Fruit fly (Drosophila melanogaster) whole organism, embryonic: ENCODE measurements around the gene CG8673.

ENCODE experiments used
- Atf6 ChIP-seq: fragments of 200-800 bp; sonication (Bioruptor generic); IDR thresholded peaks from 2 replicates; pipeline ENCODE4 v1.3.6; 2022; ENCODE audit warnings: missing biosample characterization, missing genetic modification characterization
- BEAF-32 ChIP-seq: fragments of 200-800 bp; sonication (Bioruptor generic); optimal IDR thresholded peaks from 3 replicates; lab custom pipeline; 2017; ENCODE audit warnings: missing biosample characterization, missing genetic modification characterization, mild to moderate bottlenecking, moderate library complexity, missing genetic modification reagents
- Bgb ChIP-seq: fragments of 200-800 bp; sonication (Bioruptor generic); IDR thresholded peaks from 2 replicates; pipeline ENCODE4 v1.3.6; 2022; ENCODE audit warnings: missing biosample characterization, missing genetic modification characterization; ENCODE audit not compliant: partially characterized antibody
- CG10209 ChIP-seq: fragments of 200-800 bp; sonication (Bioruptor generic); optimal IDR thresholded peaks from 3 replicates; lab custom pipeline; 2017; ENCODE audit warnings: missing biosample characterization, mild to moderate bottlenecking, missing genetic modification characterization, missing genetic modification reagents
- CG10543 ChIP-seq: fragments of 200-800 bp; sonication (Bioruptor generic); optimal IDR thresholded peaks from 3 replicates; lab custom pipeline; 2017; ENCODE audit warnings: missing biosample characterization, mild to moderate bottlenecking, missing genetic modification characterization, moderate library complexity
- CG15073 ChIP-seq: fragments of 200-800 bp; sonication (Bioruptor generic); optimal IDR thresholded peaks from 2 replicates; lab custom pipeline; 2016; ENCODE audit warnings: missing biosample characterization, missing genetic modification characterization
- CG15269 ChIP-seq: fragments of 200-800 bp; sonication (Bioruptor generic); optimal IDR thresholded peaks from 2 replicates; lab custom pipeline; 2018; ENCODE audit warnings: missing biosample characterization, mild to moderate bottlenecking, missing genetic modification characterization, moderate library complexity
- CG16779 ChIP-seq: fragments of 200-800 bp; sonication (Bioruptor generic); IDR thresholded peaks from 2 replicates; pipeline ENCODE4 v1.3.6; 2022; ENCODE audit warnings: missing biosample characterization, missing genetic modification characterization
- CG3995 ChIP-seq: fragments of 200-800 bp; sonication (Bioruptor generic); optimal IDR thresholded peaks from 3 replicates; lab custom pipeline; 2016; ENCODE audit warnings: missing biosample characterization, missing genetic modification characterization
- CG42726 ChIP-seq: fragments of 200-800 bp; sonication (Bioruptor generic); IDR thresholded peaks from 2 replicates; pipeline ENCODE4 v1.3.6; 2022; ENCODE audit warnings: missing biosample characterization, missing genetic modification characterization; ENCODE audit not compliant: partially characterized antibody
- CG5180 ChIP-seq: fragments of 200-800 bp; sonication (Bioruptor generic); optimal IDR thresholded peaks from 3 replicates; lab custom pipeline; 2017; ENCODE audit warnings: missing biosample characterization, missing genetic modification characterization, mild to moderate bottlenecking, moderate library complexity, missing genetic modification reagents
- CG5245 ChIP-seq: fragments of 200-800 bp; sonication (Bioruptor generic); optimal IDR thresholded peaks from 3 replicates; lab custom pipeline; 2016; ENCODE audit warnings: missing biosample characterization, missing genetic modification characterization
- CG6791 ChIP-seq: fragments of 200-800 bp; sonication (Bioruptor generic); IDR thresholded peaks from 3 replicates; pipeline ENCODE4 v1.3.6; 2022; ENCODE audit warnings: missing biosample characterization, missing genetic modification characterization; ENCODE audit not compliant: partially characterized antibody
- CG7963 ChIP-seq: fragments of 200-800 bp; sonication (Bioruptor generic); IDR thresholded peaks from 3 replicates; pipeline ENCODE4 v1.3.6; 2022; ENCODE audit warnings: missing biosample characterization, missing genetic modification characterization; ENCODE audit not compliant: partially characterized antibody
- CG8281 ChIP-seq: fragments of 200-800 bp; sonication (Bioruptor generic); optimal IDR thresholded peaks from 2 replicates; lab custom pipeline; 2018; ENCODE audit warnings: missing biosample characterization, mild to moderate bottlenecking, missing genetic modification characterization, moderate library complexity
- CG9609 ChIP-seq: fragments of 200-800 bp; sonication (Bioruptor generic); optimal IDR thresholded peaks from 3 replicates; lab custom pipeline; 2016; ENCODE audit warnings: missing biosample characterization, missing genetic modification characterization
- CG9727 ChIP-seq: fragments of 200-800 bp; sonication (Bioruptor generic); optimal IDR thresholded peaks from 3 replicates; lab custom pipeline; 2017; ENCODE audit warnings: missing biosample characterization, mild to moderate bottlenecking, missing genetic modification characterization
- HLH4C ChIP-seq: fragments of 200-800 bp; sonication (Bioruptor generic); IDR thresholded peaks from 3 replicates; pipeline ENCODE4 v1.3.6; 2022; ENCODE audit warnings: missing biosample characterization, missing genetic modification characterization; ENCODE audit not compliant: partially characterized antibody
- HLHmδ ChIP-seq: fragments of 200-800 bp; sonication (Bioruptor generic); optimal IDR thresholded peaks from 2 replicates; lab custom pipeline; 2018; ENCODE audit warnings: missing biosample characterization, mild to moderate bottlenecking, missing genetic modification characterization, moderate library complexity
- Hr51 ChIP-seq, 2 experiments: fragments of 200-800 bp; sonication (Bioruptor generic); optimal IDR thresholded peaks; 2 replicates in 1 of 2; 3 replicates in 1 of 2; lab custom pipeline; 2016 to 2018; ENCODE audit warnings: missing biosample characterization in 2 of 2, missing genetic modification characterization in 2 of 2, mild to moderate bottlenecking in 1 of 2, moderate library complexity in 1 of 2
- Jarid2 ChIP-seq: fragments of 200-800 bp; sonication (Bioruptor generic); optimal IDR thresholded peaks from 3 replicates; lab custom pipeline; 2017; ENCODE audit warnings: mild to moderate bottlenecking, missing biosample characterization, missing genetic modification reagents, missing genetic modification characterization
- Nf-YA ChIP-seq: fragments of 200-800 bp; sonication (Bioruptor generic); IDR thresholded peaks from 2 replicates; pipeline ENCODE4 v1.3.6; 2022; ENCODE audit warnings: missing biosample characterization, missing genetic modification characterization
- Opbp ChIP-seq: fragments of 200-800 bp; sonication (Bioruptor generic); IDR thresholded peaks from 3 replicates; pipeline ENCODE4 v1.3.6; 2022; ENCODE audit warnings: missing biosample characterization, missing genetic modification characterization; ENCODE audit not compliant: partially characterized antibody
- amos ChIP-seq: fragments of 200-800 bp; sonication (Bioruptor generic); IDR thresholded peaks from 2 replicates; pipeline ENCODE4 v1.3.6; 2022; ENCODE audit warnings: missing biosample characterization, missing genetic modification characterization; ENCODE audit not compliant: partially characterized antibody
- ato ChIP-seq: fragments of 200-800 bp; sonication (Bioruptor generic); IDR thresholded peaks from 2 replicates; pipeline ENCODE4 v1.3.6; 2022; ENCODE audit warnings: missing biosample characterization, missing genetic modification characterization; ENCODE audit not compliant: partially characterized antibody
- bbx ChIP-seq: fragments of 200-800 bp; sonication (Bioruptor generic); IDR thresholded peaks from 2 replicates; pipeline ENCODE4 v1.3.6; 2022; ENCODE audit warnings: missing biosample characterization, missing genetic modification characterization; ENCODE audit not compliant: partially characterized antibody
- chinmo ChIP-seq: fragments of 200-800 bp; sonication (Bioruptor generic); IDR thresholded peaks from 4 replicates; pipeline ENCODE4 v1.3.6; 2022; ENCODE audit warnings: missing biosample characterization, missing genetic modification characterization; ENCODE audit not compliant: partially characterized antibody
- crol ChIP-seq: fragments of 200-800 bp; sonication (Bioruptor generic); IDR thresholded peaks from 2 replicates; pipeline ENCODE4 v1.3.6; 2022; ENCODE audit warnings: missing biosample characterization, missing genetic modification characterization
- eve ChIP-seq, 2 experiments: fragments of >200 bp; optimal IDR thresholded peaks; 2 replicates each; lab custom pipeline; 2017; ENCODE audit warnings: missing biosample characterization in 2 of 2, missing genetic modification characterization in 2 of 2
- fd102C ChIP-seq: fragments of 200-800 bp; sonication (Bioruptor generic); optimal IDR thresholded peaks from 2 replicates; lab custom pipeline; 2018; ENCODE audit warnings: missing biosample characterization, mild to moderate bottlenecking, missing genetic modification characterization, moderate library complexity
- grn ChIP-seq: fragments of 200-800 bp; sonication (Bioruptor generic); optimal IDR thresholded peaks from 3 replicates; lab custom pipeline; 2017; ENCODE audit warnings: missing biosample characterization, missing genetic modification characterization
- hb ChIP-seq: fragments of 200-800 bp; sonication (Bioruptor generic); IDR thresholded peaks from 3 replicates; pipeline ENCODE4 v1.3.6; 2022; ENCODE audit warnings: missing biosample characterization, missing genetic modification characterization; ENCODE audit not compliant: partially characterized antibody
- inv ChIP-seq: fragments of 200-800 bp; sonication (Bioruptor generic); IDR thresholded peaks from 2 replicates; pipeline ENCODE4 v1.3.6; 2022; ENCODE audit warnings: missing biosample characterization, missing genetic modification characterization; ENCODE audit not compliant: partially characterized antibody
- maf-S ChIP-seq: fragments of 200-800 bp; sonication (Bioruptor generic); optimal IDR thresholded peaks from 2 replicates; lab custom pipeline; 2016; ENCODE audit warnings: missing biosample characterization, missing genetic modification characterization
- mam ChIP-seq: fragments of 200-800 bp; sonication (Bioruptor generic); optimal IDR thresholded peaks from 3 replicates; lab custom pipeline; 2016; ENCODE audit warnings: missing biosample characterization, missing genetic modification characterization
- nau ChIP-seq: fragments of 200-800 bp; sonication (Bioruptor generic); optimal IDR thresholded peaks from 3 replicates; lab custom pipeline; 2017; ENCODE audit warnings: missing biosample characterization, mild to moderate bottlenecking, missing genetic modification characterization, missing genetic modification reagents
- nerfin-1 ChIP-seq: fragments of 200-800 bp; sonication (Bioruptor generic); optimal IDR thresholded peaks from 3 replicates; lab custom pipeline; 2019; ENCODE audit warnings: missing biosample characterization, mild to moderate bottlenecking, missing genetic modification characterization, moderate library complexity
- schlank ChIP-seq: fragments of 200-800 bp; sonication (Bioruptor generic); optimal IDR thresholded peaks from 2 replicates; lab custom pipeline; 2018; ENCODE audit warnings: missing biosample characterization, mild to moderate bottlenecking, missing genetic modification characterization
- sim ChIP-seq: fragments of 200-800 bp; sonication (Bioruptor generic); IDR thresholded peaks from 2 replicates; pipeline ENCODE4 v1.3.6; 2022; ENCODE audit warnings: missing biosample characterization, missing genetic modification characterization
- sr ChIP-seq: fragments of 200-800 bp; sonication (Bioruptor generic); IDR thresholded peaks from 3 replicates; pipeline ENCODE4 v1.3.6; 2022; ENCODE audit warnings: missing biosample characterization, missing genetic modification characterization
- ssp ChIP-seq: fragments of 200-800 bp; sonication (Bioruptor generic); IDR thresholded peaks from 2 replicates; pipeline ENCODE4 v1.3.6; 2022; ENCODE audit warnings: missing biosample characterization, missing genetic modification characterization
- sug ChIP-seq: fragments of 200-800 bp; optimal IDR thresholded peaks from 2 replicates; lab custom pipeline; 2019; ENCODE audit warnings: missing biosample characterization, mild to moderate bottlenecking, missing genetic modification characterization, moderate library complexity
- zen ChIP-seq: fragments of 200-800 bp; sonication (Bioruptor generic); optimal IDR thresholded peaks from 3 replicates; lab custom pipeline; 2018; ENCODE audit warnings: missing biosample characterization, mild to moderate bottlenecking, missing genetic modification characterization, moderate library complexity
- zfh2 ChIP-seq: fragments of 200-800 bp; sonication (Bioruptor generic); optimal IDR thresholded peaks from 2 replicates; lab custom pipeline; 2016; ENCODE audit warnings: missing biosample characterization, missing genetic modification characterization

The CG8673 gene

dm6 chr2L:8162307-8163024, 38.3 kb downstream of the CG8673 start, which contains the start of gene Acbp1 (continued):
- TF ChIP-seq maf-S (GFP tag; lab: Kevin White, UChicago) (peak; percentile 95), zen (tag; lab: Kevin White, UChicago) (peak; percentile 96)

- peak; percentile 6; the same call in 1 of the 2 replicates for TF ChIP-seq inv
- peak; percentile 44; the same call in 1 of the 3 replicates for TF ChIP-seq CG6791 (GFP tag; lab: Robert Waterston, UW)
- no peak for TF ChIP-seq CG16779
- no peak for TF ChIP-seq CG5245 (GFP tag; lab: Kevin White, UChicago)
- TF ChIP-seq CG9609 (GFP tag; lab: Kevin White, UChicago), result no peak
- TF ChIP-seq sr, result no peak
- peak; percentile 56 for TF ChIP-seq fd102C (GFP tag; lab: Kevin White, UChicago)
- TF ChIP-seq HLH4C, result no peak
- peak; percentile 24 for TF ChIP-seq sug (tag; lab: Kevin White, UChicago)
- TF ChIP-seq CG10209 (GFP tag; lab: Kevin White, UChicago), result peak; percentile 15
- peak; percentile 4 for TF ChIP-seq CG5180 (GFP tag; lab: Kevin White, UChicago)
- peak; percentile 34; the same call in 1 of the 4 replicates for TF ChIP-seq chinmo
- no peak for TF ChIP-seq mam
- TF ChIP-seq Jarid2 (GFP tag; lab: Kevin White, UChicago), result peak; percentile 98
- TF ChIP-seq CG9727 (GFP tag; lab: Kevin White, UChicago), result peak; percentile 55
- TF ChIP-seq Atf6, result no peak
- no peak for TF ChIP-seq zfh2 (GFP tag; lab: Kevin White, UChicago)
- TF ChIP-seq Nf-YA, result no peak
- TF ChIP-seq BEAF-32 (GFP tag; lab: Kevin White, UChicago), result no peak
- 0 out of 2 replicates have a peak, but pooled peaks have one; percentile 1 for TF ChIP-seq sim
- TF ChIP-seq crol, result peak; percentile 4; the same call in 1 of the 2 replicates
- no peak for TF ChIP-seq grn (GFP tag; lab: Kevin White, UChicago)
- TF ChIP-seq ato, result peak; percentile 13; the same call in 1 of the 2 replicates
- TF ChIP-seq hb (GFP tag; lab: Robert Waterston, UW), result 0 out of 3 replicates have a peak, but pooled peaks have one; percentile 32
- TF ChIP-seq nerfin-1 (tag; lab: Kevin White, UChicago), result no peak
- TF ChIP-seq nau (GFP tag; lab: Kevin White, UChicago), result peak; percentile 51
- no peak for TF ChIP-seq schlank (tag; lab: Kevin White, UChicago)
- TF ChIP-seq amos (GFP tag; lab: Robert Waterston, UW), result peak; percentile 58; the same call in 1 of the 2 replicates
- TF ChIP-seq CG15073 (GFP tag; lab: Kevin White, UChicago), result no peak
- 0 out of 2 replicates have a peak, but pooled peaks have one; percentile 9 for TF ChIP-seq bbx (GFP tag; lab: Robert Waterston, UW)
- peak; percentile 53; the same call in 1 of the 3 replicates for TF ChIP-seq Opbp (GFP tag; lab: Robert Waterston, UW)
- TF ChIP-seq eve (GFP tag; optimal IDR thresholded peaks at IDR 0.05; lab: Kevin White, UChicago), result no peak
- TF ChIP-seq Hr51 (GFP tag; optimal IDR thresholded peaks at IDR 0.05; lab: Kevin White, UChicago), result no peak
- TF ChIP-seq CG3995, result no peak
- peak; percentile 49; the same call in 1 of the 2 replicates for TF ChIP-seq CG42726 (GFP tag; lab: Robert Waterston, UW)
- no peak for TF ChIP-seq CG8281
- TF ChIP-seq CG15269 (tag; lab: Kevin White, UChicago), result no peak
- peak; percentile 47; the same call in 1 of the 2 replicates for TF ChIP-seq Bgb
- TF ChIP-seq CG10543, result peak; percentile 56
- TF ChIP-seq HLHmδ (GFP tag; lab: Kevin White, UChicago), result peak; percentile 39
- TF ChIP-seq ssp (GFP tag; lab: Robert Waterston, UW), result no peak
- 0 out of 3 replicates have a peak, but pooled peaks have one; percentile 29 for TF ChIP-seq CG7963 (GFP tag; lab: Robert Waterston, UW)
Measured at dm6 chr2L:8163025-8163351, 38.9 kb downstream of the CG8673 start, which contains the start of gene Piezo. Gene Piezo, plus strand, starts transcription at chr2L:8163073.
